Fruit fly (Drosophila melanogaster): ENCODE results near the gene TwdlT.

Gene TwdlT

DNA sequence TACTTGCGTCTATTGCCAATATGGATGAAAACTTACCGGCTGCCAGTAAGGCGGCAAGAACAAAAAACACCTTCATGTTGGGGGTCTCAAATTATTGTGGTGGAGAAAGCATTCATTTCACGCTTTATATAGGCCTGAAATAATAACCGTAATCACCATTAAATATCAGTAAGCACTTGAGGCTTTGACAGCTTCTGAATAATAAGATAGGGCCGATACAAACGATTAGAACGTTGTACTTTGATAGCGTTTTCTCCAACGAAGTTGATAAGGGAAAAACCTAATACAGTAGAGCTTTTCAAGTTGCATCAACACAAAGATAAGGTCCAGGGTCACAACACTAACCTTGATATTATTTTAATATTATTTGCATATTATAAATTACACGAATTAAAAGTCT lies 27.7 kb upstream of the TwdlT start, which contains the start of gene CG6283:
CG6283 (minus strand) TSS at position 101 of the 400 bp plus-strand sequence.
- no peak for TF ChIP-seq Side (GFP tag; optimal IDR thresholded peaks at IDR 0.05)
- TF ChIP-seq klu (GFP tag; IDR thresholded peaks at IDR 0.05) = no peak
- TF ChIP-seq Taf1 (GFP tag; IDR thresholded peaks at IDR 0.05) = no peak
- TF ChIP-seq slp2 (GFP tag; optimal IDR thresholded peaks at IDR 0.05) = no peak
- TF ChIP-seq sug (tag; optimal IDR thresholded peaks at IDR 0.05) = peak; percentile 28

dm6 chr3R:27023117-27023516 lies 25.9 kb upstream of the TwdlT start, which contains the start of gene CG6277:
CG6277 (minus strand) TSS chr3R:27023217.
- TF ChIP-seq CG30431 (GFP tag; optimal IDR thresholded peaks at IDR 0.05) (no peak), CG10209 (GFP tag; optimal IDR thresholded peaks at IDR 0.05) (no peak), CG3995 (GFP tag; optimal IDR thresholded peaks at IDR 0.05) (no peak), B-H1 (GFP tag; IDR thresholded peaks at IDR 0.05) (no peak), sug (tag; optimal IDR thresholded peaks at IDR 0.05) (peak; percentile 68)

DNA sequence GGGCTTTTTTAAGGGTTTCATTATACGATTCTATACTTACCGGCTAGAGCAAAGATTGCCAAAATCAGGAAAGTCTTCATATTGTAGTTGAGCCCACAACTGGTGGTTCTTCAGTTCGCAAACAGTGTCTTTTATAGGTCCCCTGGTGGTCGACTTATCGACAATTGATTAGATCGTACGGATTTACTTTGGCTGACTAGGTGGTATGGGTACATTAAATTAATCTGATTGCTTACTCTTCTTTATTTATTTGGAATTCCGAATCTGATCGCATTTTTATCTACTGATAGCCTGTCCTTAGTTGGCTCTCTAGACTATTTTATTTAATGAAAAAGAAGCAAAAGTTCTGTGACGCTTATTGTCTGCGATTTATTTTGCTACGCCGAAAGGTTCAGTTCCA lies 23.0 kb upstream of the TwdlT start, which contains the start of gene CG6271:
CG6271 (minus strand) TSS at position 101 of the 400 bp plus-strand sequence.
- TF ChIP-seq tap (tag; optimal IDR thresholded peaks at IDR 0.05) (no peak), H15 (GFP tag; IDR thresholded peaks at IDR 0.05) (no peak), peb (GFP tag; IDR thresholded peaks at IDR 0.05) (no peak), HmgZ (tag; optimal IDR thresholded peaks at IDR 0.05) (no peak), GATAe (GFP tag; conservative IDR thresholded peaks at IDR 0.05) (no peak), BEAF-32 (GFP tag; optimal IDR thresholded peaks at IDR 0.05) (no peak), CG7987 (GFP tag; optimal IDR thresholded peaks at IDR 0.05) (no peak), CG14050 (GFP tag; IDR thresholded peaks at IDR 0.05) (no peak), ems (GFP tag; optimal IDR thresholded peaks at IDR 0.05) (no peak), gt (GFP tag; IDR thresholded peaks at IDR 0.05) (no peak), CG17829 (tag; optimal IDR thresholded peaks at IDR 0.05) (no peak)

dm6 chr3R:27033935-27034334 lies 15.1 kb upstream of the TwdlT start:
- no peak for TF ChIP-seq Ssrp (tag; optimal IDR thresholded peaks at IDR 0.05)
- TF ChIP-seq prd (optimal IDR thresholded peaks at IDR 0.05) = no peak
- TF ChIP-seq prd (GFP tag; IDR thresholded peaks at IDR 0.05) = no peak
- no peak for TF ChIP-seq HmgD (GFP tag; optimal IDR thresholded peaks at IDR 0.05)

- TF ChIP-seq CG14965 (GFP tag; optimal IDR thresholded peaks at IDR 0.05; ENCODE audit: borderline replicate concordance) = no peak
- TF ChIP-seq Ets65A (GFP tag) = peak; percentile 35
Observed at dm6 chr3R:27040044-27040443, 9.0 kb upstream of the TwdlT start.

dm6 chr3R:27049549-27049948 lies 529 bp downstream of the TwdlT start:
- 0 out of 2 replicates have a peak, but pooled peaks have one; percentile 7 for TF ChIP-seq CG9215 (GFP tag; IDR thresholded peaks at IDR 0.05)
- TF ChIP-seq jing (GFP tag; optimal IDR thresholded peaks at IDR 0.05) = no peak
- TF ChIP-seq Hr39 (optimal IDR thresholded peaks at IDR 0.05) = peak; percentile 17

- TF ChIP-seq Dref (GFP tag; IDR thresholded peaks at IDR 0.05) (no peak), eve (GFP tag; optimal IDR thresholded peaks at IDR 0.05) (no peak), Hr78 (GFP tag; optimal IDR thresholded peaks at IDR 0.05) (peak in 1 of 2 experiments; percentile 93), Adf1 (GFP tag; IDR thresholded peaks at IDR 0.05) (no peak), fd96Cb (tag; optimal IDR thresholded peaks at IDR 0.05) (no peak), Sox102F (GFP tag; optimal IDR thresholded peaks at IDR 0.05) (no peak), Vsx1 (GFP tag; optimal IDR thresholded peaks at IDR 0.05) (no peak), CG16813 (GFP tag; IDR thresholded peaks at IDR 0.05; ENCODE audit: partially characterized antibody) (peak; percentile 32; the same call in 1 of the 3 replicates), chn (GFP tag; optimal IDR thresholded peaks at IDR 0.05) (no peak), btn (GFP tag; optimal IDR thresholded peaks at IDR 0.05) (no peak), amos (GFP tag; IDR thresholded peaks at IDR 0.05; ENCODE audit: partially characterized antibody) (peak; percentile 19; the same call in 1 of the 2 replicates), CG6175 (GFP tag; IDR thresholded peaks at IDR 0.05) (no peak), CG8478 (optimal IDR thresholded peaks at IDR 0.05) (no peak), CG11085 (GFP tag; IDR thresholded peaks at IDR 0.05) (no peak), pho (GFP tag; optimal IDR thresholded peaks at IDR 0.05) (no peak)
Observed at dm6 chr3R:27056152-27056551, 7.1 kb downstream of the TwdlT start.

All from whole organism, embryonic.